Worm (Caenorhabditis elegans) whole organism, young adult: ENCODE results near the gene F53F4.1.

ENCODE experiments used
- B0035.1 ChIP-seq: sonication (generic microtip); optimal IDR thresholded peaks from 2 replicates; lab custom pipeline; 2016; ENCODE audit warnings: missing genetic modification characterization, mild to moderate bottlenecking, missing compliant biosample characterization, missing genotype, missing genetic modification reagents
- F49E8.2 ChIP-seq: sonication (generic microtip); optimal IDR thresholded peaks from 3 replicates; lab custom pipeline; 2017; ENCODE audit warnings: missing genetic modification characterization, mild to moderate bottlenecking, missing compliant biosample characterization, antibody characterized with exemption, moderate library complexity; ENCODE audit not compliant: insufficient read depth
- F57C9.4 ChIP-seq: sonication (generic microtip); optimal IDR thresholded peaks from 2 replicates; lab custom pipeline; 2017; ENCODE audit warnings: mild to moderate bottlenecking, missing genetic modification characterization, missing compliant biosample characterization
- dpl-1 ChIP-seq: fragments of 150-350 bp; optimal IDR thresholded peaks from 2 replicates; lab custom pipeline; 2014; ENCODE audit warnings: missing biosample characterization, missing genetic modification reagents, missing genetic modification characterization
- him-1 ChIP-seq: sonication (generic microtip); optimal IDR thresholded peaks from 2 replicates; lab custom pipeline; 2016; ENCODE audit warnings: missing genotype, missing genetic modification reagents, missing genetic modification characterization, missing compliant biosample characterization
- hlh-12 ChIP-seq: sonication (generic microtip); optimal IDR thresholded peaks from 2 replicates; lab custom pipeline; 2016; ENCODE audit warnings: missing genetic modification characterization, missing compliant biosample characterization
- nhr-179 ChIP-seq: sonication (generic microtip); optimal IDR thresholded peaks from 2 replicates; lab custom pipeline; 2016; ENCODE audit warnings: mild to moderate bottlenecking, missing genetic modification characterization, missing compliant biosample characterization
- pha-4 ChIP-seq: fragments of 150-350 bp; sonication (generic microtip); optimal IDR thresholded peaks from 2 replicates; lab custom pipeline; 2014; ENCODE audit warnings: missing biosample characterization, missing genetic modification reagents, missing genetic modification characterization
- rcor-1 ChIP-seq: fragments of 200-800 bp; sonication (Bioruptor generic); IDR thresholded peaks from 2 replicates; pipeline ENCODE4 v1.3.6; 2022; ENCODE audit warnings: missing genetic modification reagents, missing genetic modification characterization, missing compliant biosample characterization
- unc-62 ChIP-seq: fragments of 150-350 bp; optimal IDR thresholded peaks from 2 replicates; lab custom pipeline; 2014; ENCODE audit warnings: missing biosample characterization, missing genetic modification reagents, missing genetic modification characterization

DNA sequence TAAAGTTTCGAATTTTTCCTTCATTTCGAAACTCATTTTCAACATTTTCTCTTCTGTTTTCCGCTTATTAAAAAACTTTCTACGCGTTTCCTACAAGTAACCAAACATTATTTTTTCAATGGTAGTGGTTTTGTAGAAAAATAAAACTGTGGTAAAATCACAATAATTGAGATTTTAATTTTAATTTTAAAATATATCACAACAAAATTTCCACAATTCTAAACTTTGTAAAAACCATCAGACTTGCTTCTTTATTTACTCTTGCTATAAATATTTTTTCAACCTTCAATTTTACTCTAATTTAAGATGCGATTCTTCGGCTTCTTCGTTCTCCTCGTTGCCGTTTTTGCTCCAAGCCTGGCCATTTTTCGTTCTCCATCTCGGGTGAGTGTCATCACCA, 3.3 kb downstream of the F53F4.1 start, which contains the start of gene F53F4.17:
- TF ChIP-seq F49E8.2 (no peak), rcor-1 (GFP tag; lab: Robert Waterston, UW) (no peak), hlh-12 (tag; lab: Kevin White, UChicago) (no peak), nhr-179 (no peak), B0035.1 (no peak), dpl-1 (GFP tag; lab: Kevin White, UChicago) (no peak), unc-62 (GFP tag; lab: Kevin White, UChicago) (no peak), F57C9.4 (tag; lab: Kevin White, UChicago) (no peak), him-1 (tag; lab: Kevin White, UChicago) (no peak), pha-4 (no peak)
